Worm (Caenorhabditis elegans): ENCODE data around the gene Y38H6C.21.

DNA sequence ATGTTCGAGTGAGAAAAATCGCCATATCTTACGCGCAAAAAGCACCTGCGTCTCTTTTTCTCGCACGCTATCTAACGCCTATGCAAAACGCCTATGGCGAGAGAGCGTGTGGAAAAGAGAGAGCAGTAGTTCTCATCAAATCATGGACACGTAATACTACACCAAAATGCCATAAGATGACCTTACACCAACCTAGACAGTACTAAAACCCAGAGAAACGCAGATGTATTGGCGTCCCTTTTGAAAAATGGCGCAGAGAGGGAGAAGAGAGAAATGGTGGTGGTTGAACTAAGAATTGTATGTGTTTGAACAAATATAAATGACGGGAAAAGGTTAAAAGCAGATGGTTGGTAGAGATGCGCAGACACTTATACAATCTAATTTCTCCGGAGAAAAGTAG lies 16.0 kb downstream of the Y38H6C.21 start, which contains the start of gene Y38H6C.16:
- TF ChIP-seq mls-2 (tag; optimal IDR thresholded peaks at IDR 0.05) = no peak
- TF ChIP-seq ceh-43 (GFP tag; optimal IDR thresholded peaks at IDR 0.05) = no peak
- TF ChIP-seq unc-62 (GFP tag; optimal IDR thresholded peaks at IDR 0.05) = no peak
- TF ChIP-seq ztf-11 (tag; optimal IDR thresholded peaks at IDR 0.05) = no peak
- TF ChIP-seq zip-8 (tag; optimal IDR thresholded peaks at IDR 0.05) = no peak
